Worm (Caenorhabditis elegans) whole organism, L4 larva: ENCODE measurements around the gene K08E4.3.

Source experiments
- D1046.2 ChIP-seq: fragments of 200-800 bp; sonication (Bioruptor generic); IDR thresholded peaks from 2 replicates; pipeline ENCODE4 v1.3.6; 2022; ENCODE audit warnings: missing genetic modification characterization, missing compliant biosample characterization
- F10B5.3 ChIP-seq: sonication (generic microtip); optimal IDR thresholded peaks from 2 replicates; lab custom pipeline; 2016; ENCODE audit warnings: mild to moderate bottlenecking, missing genetic modification characterization, missing compliant biosample characterization
- Y48G9A.11 ChIP-seq: fragments of 200-800 bp; sonication (Bioruptor generic); IDR thresholded peaks from 2 replicates; pipeline ENCODE4 v1.3.6; 2022; ENCODE audit warnings: missing genetic modification reagents, missing genetic modification characterization, missing compliant biosample characterization
- Y5F2A.4 ChIP-seq: fragments of 200-800 bp; sonication (Bioruptor generic); optimal IDR thresholded peaks from 2 replicates; lab custom pipeline; 2018; ENCODE audit warnings: mild to moderate bottlenecking, missing genetic modification characterization, missing compliant biosample characterization
- aha-1 ChIP-seq: fragments of 150-350 bp; peaks from one replicate; lab custom pipeline; 2014; ENCODE audit warnings: missing biosample characterization, missing genetic modification characterization
- ama-1 ChIP-seq: fragments of 150-350 bp; optimal IDR thresholded peaks from 2 replicates; lab custom pipeline; 2014; ENCODE audit warnings: inconsistent platforms, mixed read lengths
- attf-4 ChIP-seq: sonication (generic microtip); optimal IDR thresholded peaks from 3 replicates; lab custom pipeline; 2017; ENCODE audit warnings: missing biosample characterization, missing genetic modification characterization
- ceh-20 ChIP-seq: fragments of 200-800 bp; sonication (Bioruptor generic); IDR thresholded peaks from 2 replicates; pipeline ENCODE4 v1.3.6; 2022; ENCODE audit warnings: missing genetic modification reagents, missing genetic modification characterization, missing compliant biosample characterization
- ceh-44 ChIP-seq: fragments of 200-800 bp; sonication (Bioruptor generic); IDR thresholded peaks from 2 replicates; pipeline ENCODE4 v1.3.6; 2022; ENCODE audit warnings: missing genetic modification reagents, missing genetic modification characterization, missing compliant biosample characterization
- ces-1 ChIP-seq: fragments of 150-350 bp; sonication (generic microtip); optimal IDR thresholded peaks from 4 replicates; lab custom pipeline; 2014; ENCODE audit warnings: missing biosample characterization, missing genetic modification reagents, missing genetic modification characterization
- daf-16 ChIP-seq, 3 experiments: sonication (generic microtip); optimal IDR thresholded peaks; 2 replicates each; lab custom pipeline; 2016 to 2017; ENCODE audit warnings: missing genetic modification characterization in 3 of 3, missing genetic modification reagents in 3 of 3, mild to moderate bottlenecking in 2 of 3, missing compliant biosample characterization in 2 of 3, missing biosample characterization in 1 of 3, moderate library complexity in 1 of 3
- dmd-6 ChIP-seq: fragments of 200-800 bp; sonication (Bioruptor generic); IDR thresholded peaks from 2 replicates; pipeline ENCODE4 v1.3.6; 2022; ENCODE audit warnings: missing genetic modification reagents, missing genetic modification characterization, missing compliant biosample characterization
- dpl-1 ChIP-seq: fragments of 150-350 bp; optimal IDR thresholded peaks from 2 replicates; lab custom pipeline; 2014; ENCODE audit warnings: missing biosample characterization, missing genetic modification reagents, missing genetic modification characterization
- duxl-1 ChIP-seq: sonication (generic microtip); optimal IDR thresholded peaks from 2 replicates; lab custom pipeline; 2016; ENCODE audit warnings: mild to moderate bottlenecking, missing genetic modification characterization, moderate library complexity, missing compliant biosample characterization; ENCODE audit not compliant: poor library complexity
- dve-1 ChIP-seq: sonication (generic microtip); optimal IDR thresholded peaks from 2 replicates; lab custom pipeline; 2017; ENCODE audit warnings: antibody characterized with exemption, mild to moderate bottlenecking, missing genetic modification characterization, missing compliant biosample characterization; ENCODE audit not compliant: insufficient read depth
- hlh-11 ChIP-seq: fragments of 200-800 bp; sonication (Bioruptor generic); optimal IDR thresholded peaks from 2 replicates; lab custom pipeline; 2018; ENCODE audit warnings: mild to moderate bottlenecking, missing genetic modification characterization, missing compliant biosample characterization
- lin-38 ChIP-seq: fragments of 200-800 bp; sonication (Bioruptor generic); IDR thresholded peaks from 2 replicates; pipeline ENCODE4 v1.3.6; 2022; ENCODE audit warnings: missing genetic modification reagents, missing genetic modification characterization, missing compliant biosample characterization
- lir-3 ChIP-seq: sonication (generic microtip); optimal IDR thresholded peaks from 2 replicates; lab custom pipeline; 2016; ENCODE audit warnings: mild to moderate bottlenecking, missing genetic modification characterization, missing compliant biosample characterization
- lsy-2 ChIP-seq, 2 experiments: fragments of 150-350 bp in 1 of 2; sonication (generic microtip) in 1 of 2; optimal IDR thresholded peaks; 2 replicates each; lab custom pipeline; 2014 to 2017; ENCODE audit warnings: missing biosample characterization in 2 of 2, missing genetic modification characterization in 2 of 2
- madf-5 ChIP-seq, 2 experiments: fragments of 200-800 bp; sonication (Bioruptor generic); IDR thresholded peaks; 2 replicates each; pipeline ENCODE4 v1.3.6; 2022; ENCODE audit warnings: missing compliant biosample characterization in 2 of 2, missing genetic modification characterization in 2 of 2
- mdl-1 ChIP-seq, 2 experiments: fragments of 150-350 bp in 1 of 2; sonication (generic microtip) in 1 of 2; optimal IDR thresholded peaks; 2 replicates each; lab custom pipeline; 2014 to 2017; ENCODE audit warnings: missing biosample characterization in 2 of 2, missing genetic modification characterization in 2 of 2
- mdt-29 ChIP-seq: fragments of 200-800 bp; sonication (Bioruptor generic); IDR thresholded peaks from 2 replicates; pipeline ENCODE4 v1.3.6; 2022; ENCODE audit warnings: missing genetic modification reagents, missing genetic modification characterization, missing compliant biosample characterization
- mep-1 ChIP-seq: fragments of 150-350 bp; sonication (generic microtip); optimal IDR thresholded peaks from 3 replicates; lab custom pipeline; 2014; ENCODE audit warnings: missing biosample characterization, missing genetic modification characterization
- mes-2 ChIP-seq: sonication (generic microtip); optimal IDR thresholded peaks from 2 replicates; lab custom pipeline; 2016; ENCODE audit warnings: missing genotype, mild to moderate bottlenecking, missing genetic modification characterization, missing compliant biosample characterization; ENCODE audit not compliant: poor library complexity, severe bottlenecking
- mxl-3 ChIP-seq: fragments of 200-800 bp; sonication (Bioruptor generic); optimal IDR thresholded peaks from 2 replicates; lab custom pipeline; 2018; ENCODE audit warnings: mild to moderate bottlenecking, missing genetic modification characterization, missing compliant biosample characterization
- nhr-102 ChIP-seq: sonication (generic microtip); optimal IDR thresholded peaks from 2 replicates; lab custom pipeline; 2016; ENCODE audit warnings: mild to moderate bottlenecking, missing genetic modification characterization, moderate library complexity, missing compliant biosample characterization
- nhr-111 ChIP-seq: fragments of 200-800 bp; sonication (Bioruptor generic); optimal IDR thresholded peaks from 2 replicates; lab custom pipeline; 2018; ENCODE audit warnings: mild to moderate bottlenecking, missing genetic modification characterization, missing compliant biosample characterization
- nhr-28 ChIP-seq: fragments of 150-350 bp; optimal IDR thresholded peaks from 2 replicates; lab custom pipeline; 2014; ENCODE audit warnings: missing biosample characterization, missing genetic modification characterization
- nhr-6 ChIP-seq: fragments of 150-350 bp; optimal IDR thresholded peaks from 2 replicates; lab custom pipeline; 2014; ENCODE audit warnings: missing biosample characterization, missing genetic modification characterization
- nhr-76 ChIP-seq: fragments of 150-350 bp; optimal IDR thresholded peaks from 2 replicates; lab custom pipeline; 2014; ENCODE audit warnings: missing biosample characterization, missing genetic modification characterization
- php-3 ChIP-seq: fragments of 200-800 bp; sonication (Bioruptor generic); IDR thresholded peaks from 2 replicates; pipeline ENCODE4 v1.3.6; 2022; ENCODE audit warnings: missing genetic modification reagents, missing genetic modification characterization, missing compliant biosample characterization
- pqm-1 ChIP-seq: sonication (generic microtip); optimal IDR thresholded peaks from 2 replicates; lab custom pipeline; 2017; ENCODE audit warnings: missing biosample characterization, missing genetic modification characterization
- saeg-2 ChIP-seq: fragments of 200-800 bp; sonication (Bioruptor generic); IDR thresholded peaks from 2 replicates; pipeline ENCODE4 v1.3.6; 2022; ENCODE audit warnings: missing genetic modification reagents, missing genetic modification characterization, missing compliant biosample characterization
- skn-1 ChIP-seq: fragments of 150-350 bp; optimal IDR thresholded peaks from 2 replicates; lab custom pipeline; 2014; ENCODE audit warnings: missing biosample characterization, missing genetic modification characterization
- snpc-1.2 ChIP-seq: fragments of 200-800 bp; sonication (Bioruptor generic); IDR thresholded peaks from 2 replicates; pipeline ENCODE4 v1.3.6; 2022; ENCODE audit warnings: missing genetic modification reagents, missing genetic modification characterization, missing compliant biosample characterization
- spr-1 ChIP-seq: sonication (generic microtip); optimal IDR thresholded peaks from 2 replicates; lab custom pipeline; 2016; ENCODE audit warnings: mild to moderate bottlenecking, missing genetic modification characterization, missing compliant biosample characterization
- spr-3 ChIP-seq: fragments of 200-800 bp; sonication (Bioruptor generic); optimal IDR thresholded peaks from 2 replicates; lab custom pipeline; 2018; ENCODE audit warnings: mild to moderate bottlenecking, missing genetic modification characterization, missing compliant biosample characterization
- tra-1 ChIP-seq: fragments of 200-800 bp; sonication (Bioruptor generic); IDR thresholded peaks from 2 replicates; pipeline ENCODE4 v1.3.6; 2022; ENCODE audit warnings: missing genetic modification reagents, missing genetic modification characterization, missing compliant biosample characterization
- unc-130 ChIP-seq: sonication (generic microtip); optimal IDR thresholded peaks from 2 replicates; lab custom pipeline; 2016; ENCODE audit warnings: missing genetic modification reagents, missing genetic modification characterization, missing compliant biosample characterization
- unc-62 ChIP-seq, 3 experiments: fragments of 150-350 bp in 1 of 3; sonication (generic microtip); optimal IDR thresholded peaks in 2 of 3; peaks in 1 of 3; 1 replicate in 1 of 3; 2 replicates in 2 of 3; lab custom pipeline; 2014 to 2017; ENCODE audit warnings: missing biosample characterization in 3 of 3, missing genetic modification characterization in 3 of 3, missing genetic modification reagents in 3 of 3, missing genotype in 1 of 3
- vab-7 ChIP-seq: fragments of 200-800 bp; sonication (Bioruptor generic); IDR thresholded peaks from 2 replicates; pipeline ENCODE4 v1.3.6; 2022; ENCODE audit warnings: missing genetic modification reagents, missing genetic modification characterization, missing compliant biosample characterization
- zfp-3 ChIP-seq: fragments of 200-800 bp; sonication (Bioruptor generic); conservative IDR thresholded peaks from 2 replicates; pipeline ENCODE4 v1.3.6; 2022; ENCODE audit warnings: missing genetic modification reagents, missing genetic modification characterization, missing compliant biosample characterization
- ztf-7 ChIP-seq: fragments of 150-350 bp; optimal IDR thresholded peaks from 2 replicates; lab custom pipeline; 2014; ENCODE audit warnings: missing biosample characterization, missing genetic modification characterization

K08E4.3 gene

ce11 chrIV:12086498-12086897, 29.0 kb downstream of the K08E4.3 start (continued):
- TF ChIP-seq ceh-44 (GFP tag; lab: Robert Waterston, UW) (peak; percentile 59; the same call in 1 of the 2 replicates), mdt-29 (GFP tag; lab: Robert Waterston, UW) (peak; percentile 18; the same call in 1 of the 2 replicates), madf-5 (GFP tag; IDR thresholded peaks at IDR 0.05; lab: Robert Waterston, UW) (peak; percentile 47 to 91; a peak in 2 of 4 replicates), vab-7 (peak; percentile 95), pqm-1 (tag; lab: Kevin White, UChicago) (peak; percentile 14), nhr-28 (tag; lab: Kevin White, UChicago) (no peak), nhr-76 (tag; lab: Kevin White, UChicago) (no peak), attf-4 (no peak), mdl-1 (tag; optimal IDR thresholded peaks at IDR 0.05; lab: Kevin White, UChicago) (peak in 1 of 2 experiments; percentile 43), spr-1 (tag; lab: Kevin White, UChicago) (peak; percentile 73), spr-3 (GFP tag; lab: Kevin White, UChicago) (peak; percentile 79), mxl-3 (GFP tag; lab: Kevin White, UChicago) (peak; percentile 84), zfp-3 (peak; percentile 79; the same call in 1 of the 2 replicates), ces-1 (GFP tag; lab: Kevin White, UChicago) (no peak), ama-1 (lab: Kevin White, UChicago) (no peak), F10B5.3 (tag; lab: Kevin White, UChicago) (peak; percentile 63), Y5F2A.4 (GFP tag; lab: Kevin White, UChicago) (peak; percentile 76), D1046.2 (GFP tag; lab: Robert Waterston, UW) (peak; percentile 92), snpc-1.2 (GFP tag; lab: Robert Waterston, UW) (peak; percentile 92), skn-1 (tag; lab: Kevin White, UChicago) (no peak)

ce11 chrIV:12088898-12089297, 31.4 kb downstream of the K08E4.3 start:
- TF ChIP-seq nhr-102 (no peak), tra-1 (no peak), nhr-6 (tag; lab: Kevin White, UChicago) (peak; percentile 16), mes-2 (peak; percentile 62), aha-1 (tag; lab: Kevin White, UChicago) (peak; percentile 44), lin-38 (GFP tag; lab: Robert Waterston, UW) (peak; percentile 70), mxl-3 (GFP tag; lab: Kevin White, UChicago) (peak; percentile 49), saeg-2 (GFP tag; lab: Robert Waterston, UW) (0 out of 2 replicates have a peak, but pooled peaks have one; percentile 14), unc-62 (GFP tag; optimal IDR thresholded peaks at IDR 0.05 in 1 of 2; lab: Kevin White, UChicago) (peak in 1 of 2 experiments; percentile 37), unc-62 (tag; optimal IDR thresholded peaks at IDR 0.05; lab: Kevin White, UChicago) (no peak), ama-1 (lab: Kevin White, UChicago) (peak; percentile 84), ceh-20 (GFP tag; lab: Robert Waterston, UW) (no peak), lsy-2 (tag; optimal IDR thresholded peaks at IDR 0.05; lab: Kevin White, UChicago) (peak in 1 of 2 experiments; percentile 50), dpl-1 (peak; percentile 41), dve-1 (tag; lab: Kevin White, UChicago) (peak; percentile 20), php-3 (GFP tag; lab: Robert Waterston, UW) (0 out of 2 replicates have a peak, but pooled peaks have one; percentile 15), duxl-1 (no peak), pqm-1 (tag; lab: Kevin White, UChicago) (no peak), spr-3 (GFP tag; lab: Kevin White, UChicago) (no peak), lir-3 (tag; lab: Kevin White, UChicago) (no peak), ztf-7 (tag; lab: Kevin White, UChicago) (no peak), mdl-1 (tag; optimal IDR thresholded peaks at IDR 0.05; lab: Kevin White, UChicago) (peak in 1 of 2 experiments; percentile 21), nhr-111 (GFP tag; lab: Kevin White, UChicago) (no peak), dmd-6 (GFP tag; lab: Robert Waterston, UW) (0 out of 2 replicates have a peak, but pooled peaks have one; percentile 9), hlh-11 (tag; lab: Kevin White, UChicago) (peak; percentile 26), daf-16 (GFP tag; optimal IDR thresholded peaks at IDR 0.05; lab: Kevin White, UChicago) (no peak), daf-16 (tag; optimal IDR thresholded peaks at IDR 0.05; lab: Kevin White, UChicago) (peak; percentile 17), unc-130 (GFP tag; lab: Kevin White, UChicago) (no peak), mep-1 (tag; lab: Kevin White, UChicago) (peak; percentile 51), Y48G9A.11 (GFP tag; lab: Robert Waterston, UW) (0 out of 2 replicates have a peak, but pooled peaks have one; percentile 21)
